Fruit fly (Drosophila melanogaster) whole organism, adult: ENCODE data around the gene ec.
A peak's percentile ranks its signal among the peaks of the same experiment; 100 is the strongest.

Source experiments
- CG11617 ChIP-seq: fragments of 200-800 bp; sonication (Bioruptor generic); optimal IDR thresholded peaks from 2 replicates; lab custom pipeline; 2017; ENCODE audit warnings: mild to moderate bottlenecking, missing biosample characterization, missing genetic modification reagents, missing genetic modification characterization
- CG12768 ChIP-seq: fragments of 200-800 bp; sonication (Bioruptor generic); optimal IDR thresholded peaks from 2 replicates; lab custom pipeline; 2017; ENCODE audit warnings: missing biosample characterization, missing genetic modification characterization, mild to moderate bottlenecking, moderate library complexity, missing genetic modification reagents
- CG1620 ChIP-seq: fragments of 200-800 bp; sonication (Bioruptor generic); optimal IDR thresholded peaks from 2 replicates; lab custom pipeline; 2016; ENCODE audit warnings: missing biosample characterization, missing genetic modification characterization
- CG33017 ChIP-seq: fragments of 200-800 bp; sonication (Bioruptor generic); optimal IDR thresholded peaks from 2 replicates; lab custom pipeline; 2018; ENCODE audit warnings: missing biosample characterization, mild to moderate bottlenecking, missing genetic modification characterization, moderate library complexity
- CG5204 ChIP-seq: fragments of 200-800 bp; sonication (Bioruptor generic); optimal IDR thresholded peaks from 2 replicates; lab custom pipeline; 2016; ENCODE audit warnings: missing biosample characterization, missing genetic modification characterization
- CG7045 ChIP-seq: fragments of 200-800 bp; sonication (Bioruptor generic); optimal IDR thresholded peaks from 2 replicates; lab custom pipeline; 2017; ENCODE audit warnings: missing biosample characterization, mild to moderate bottlenecking, missing genetic modification characterization
- CG7101 ChIP-seq: fragments of 200-800 bp; sonication (Bioruptor generic); optimal IDR thresholded peaks from 2 replicates; lab custom pipeline; 2018; ENCODE audit warnings: missing biosample characterization, mild to moderate bottlenecking, missing genetic modification characterization, moderate library complexity
- Clk ChIP-seq: fragments of 200-800 bp; sonication (Bioruptor generic); optimal IDR thresholded peaks from 2 replicates; lab custom pipeline; 2017; ENCODE audit warnings: missing biosample characterization, missing genetic modification characterization
- Crg-1 ChIP-seq: fragments of 200-800 bp; sonication (Bioruptor generic); optimal IDR thresholded peaks from 2 replicates; lab custom pipeline; 2016; ENCODE audit warnings: missing biosample characterization, missing genetic modification characterization
- Hr96 ChIP-seq: fragments of 200-800 bp; sonication (Bioruptor generic); optimal IDR thresholded peaks from 2 replicates; lab custom pipeline; 2016; ENCODE audit warnings: missing biosample characterization, missing genetic modification characterization
- Mnt ChIP-seq: fragments of 200-800 bp; sonication (Bioruptor generic); optimal IDR thresholded peaks from 2 replicates; lab custom pipeline; 2016; ENCODE audit warnings: missing biosample characterization, mild to moderate bottlenecking, missing genetic modification characterization
- bab1 ChIP-seq: fragments of 200-800 bp; sonication (Bioruptor generic); optimal IDR thresholded peaks from 3 replicates; lab custom pipeline; 2019; ENCODE audit warnings: missing biosample characterization, mild to moderate bottlenecking, missing genetic modification characterization, moderate library complexity
- cic ChIP-seq: fragments of 200-800 bp; sonication (Bioruptor generic); optimal IDR thresholded peaks from 2 replicates; lab custom pipeline; 2017; ENCODE audit warnings: missing biosample characterization, mild to moderate bottlenecking, missing genetic modification characterization, moderate library complexity
- cnc ChIP-seq, 2 experiments: fragments of >200 bp; optimal IDR thresholded peaks; 2 replicates each; lab custom pipeline; 2017
- kay ChIP-seq: fragments of 200-800 bp; sonication (Bioruptor generic); peaks from one replicate; lab custom pipeline; 2016; ENCODE audit warnings: missing biosample characterization, missing genetic modification characterization, borderline replicate concordance
- ovo ChIP-seq: fragments of 200-800 bp; sonication (Bioruptor generic); optimal IDR thresholded peaks from 2 replicates; lab custom pipeline; 2016; ENCODE audit warnings: missing biosample characterization, missing genetic modification characterization
- pad ChIP-seq: fragments of 200-800 bp; sonication (Bioruptor generic); optimal IDR thresholded peaks from 3 replicates; lab custom pipeline; 2017; ENCODE audit warnings: missing biosample characterization, missing genetic modification characterization, mild to moderate bottlenecking, moderate library complexity, missing genetic modification reagents
- tj ChIP-seq: fragments of 200-800 bp; sonication (Bioruptor generic); optimal IDR thresholded peaks from 3 replicates; lab custom pipeline; 2017; ENCODE audit warnings: missing biosample characterization, mild to moderate bottlenecking, missing genetic modification characterization, moderate library complexity
- toe ChIP-seq: fragments of 200-800 bp; sonication (Bioruptor generic); optimal IDR thresholded peaks from 2 replicates; lab custom pipeline; 2016; ENCODE audit warnings: missing biosample characterization, missing genetic modification characterization

ec gene

DNA sequence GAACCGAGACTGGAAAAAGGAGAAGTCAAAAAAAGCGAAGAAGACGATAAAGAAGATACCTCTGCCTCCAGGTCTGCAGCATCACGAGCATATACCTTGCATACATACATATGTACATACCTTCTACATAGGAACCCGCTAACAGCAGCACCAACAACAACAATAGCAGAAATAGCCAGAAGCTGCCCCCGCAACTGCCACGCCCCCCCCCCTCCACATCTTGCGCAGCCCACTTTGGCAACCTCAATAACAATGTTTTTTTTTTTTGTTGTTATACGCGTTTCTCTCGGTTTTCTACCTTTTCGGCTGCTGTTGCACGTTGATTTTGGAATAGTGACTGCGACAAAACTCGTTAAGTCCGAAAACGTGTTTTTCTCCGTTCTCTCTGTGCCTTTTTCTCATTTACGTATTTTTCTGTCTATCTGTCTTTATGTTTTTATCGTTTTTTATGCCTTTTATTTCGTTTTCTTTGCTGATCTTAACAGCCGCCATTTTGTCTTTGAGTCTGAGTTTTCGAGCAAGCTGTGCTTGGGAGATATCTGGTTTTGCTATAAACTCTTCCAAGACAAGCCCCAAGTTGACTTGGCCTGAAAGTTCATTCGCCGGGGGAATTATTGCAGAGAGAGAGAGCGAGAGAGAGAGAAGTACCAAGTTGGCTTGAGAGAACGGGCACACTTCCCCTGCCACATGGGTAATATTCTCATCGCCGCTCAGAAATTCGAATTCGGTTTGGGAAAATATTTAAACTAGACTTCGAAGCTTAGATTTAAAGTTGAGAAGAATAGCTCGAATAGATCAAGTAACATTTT, 23.7 kb downstream of the ec start:
- TF ChIP-seq pad (peak; percentile 89), CG12768 (GFP tag; lab: Kevin White, UChicago) (no peak)

- TF ChIP-seq pad (peak; percentile 88), ovo (GFP tag; lab: Kevin White, UChicago) (no peak)
Observed at dm6 chrX:3835764-3836342, 24.4 kb downstream of the ec start.

DNA sequence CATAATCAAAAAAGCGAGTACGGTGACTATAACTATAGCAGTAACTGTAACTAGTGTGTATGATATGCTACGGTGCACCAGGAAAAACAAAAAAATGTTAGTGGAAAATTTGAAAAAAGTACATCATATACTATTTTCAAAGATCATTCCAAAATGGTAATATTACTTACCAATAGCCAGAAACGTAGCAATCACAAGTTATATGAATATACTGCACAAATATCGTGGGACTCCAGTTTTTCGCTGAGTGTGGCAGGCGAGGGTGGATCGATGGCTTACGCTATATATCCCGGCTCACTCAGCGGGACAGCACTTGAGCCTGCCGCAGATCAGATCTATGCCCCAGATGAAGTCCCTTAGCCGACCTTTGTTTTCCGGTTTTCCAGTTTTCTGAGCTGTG, 26.1 kb downstream of the ec start:
- no peak for TF ChIP-seq Crg-1
- no peak for TF ChIP-seq CG5204 (GFP tag; lab: Kevin White, UChicago)
- no peak for TF ChIP-seq toe (GFP tag; lab: Kevin White, UChicago)
- TF ChIP-seq Clk (GFP tag; lab: Kevin White, UChicago): no peak
- no peak for TF ChIP-seq Mnt (GFP tag; lab: Kevin White, UChicago)
- TF ChIP-seq CG11617 (GFP tag; lab: Kevin White, UChicago): no peak
- no peak for TF ChIP-seq CG7045 (GFP tag; lab: Kevin White, UChicago)

DNA sequence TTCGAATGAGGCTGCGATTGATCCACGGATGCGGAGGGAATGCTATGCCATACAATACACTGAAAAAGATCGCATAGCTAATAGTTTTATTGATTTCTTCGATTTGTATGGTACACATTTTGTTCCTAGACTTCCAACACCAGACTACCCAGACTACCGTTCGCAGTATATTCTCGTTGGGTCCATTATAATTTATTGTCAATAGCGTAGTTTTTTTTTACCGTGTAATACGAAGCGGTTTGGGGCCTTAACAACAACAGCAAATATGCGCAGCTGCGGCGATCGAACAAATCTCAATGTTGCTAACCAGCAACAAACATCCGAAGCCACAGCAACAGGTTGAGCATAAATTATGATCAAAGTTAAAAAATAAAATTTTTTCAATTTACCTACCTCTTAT, 27.1 kb downstream of the ec start:
- no peak for TF ChIP-seq ovo (GFP tag; lab: Kevin White, UChicago)
- no peak for TF ChIP-seq Clk (GFP tag; lab: Kevin White, UChicago)
- no peak for TF ChIP-seq CG7101
- no peak for TF ChIP-seq CG5204 (GFP tag; lab: Kevin White, UChicago)
- TF ChIP-seq CG33017 (tag; lab: Kevin White, UChicago): no peak
- TF ChIP-seq kay (GFP tag; lab: Kevin White, UChicago): no peak
- TF ChIP-seq bab1 (GFP tag; lab: Kevin White, UChicago): no peak
- TF ChIP-seq tj (GFP tag; lab: Kevin White, UChicago): no peak
- no peak for TF ChIP-seq pad
- TF ChIP-seq Crg-1: no peak
- no peak for TF ChIP-seq Mnt (GFP tag; lab: Kevin White, UChicago)
- TF ChIP-seq toe (GFP tag; lab: Kevin White, UChicago): no peak
- no peak for TF ChIP-seq cnc (optimal IDR thresholded peaks at IDR 0.05; lab: Kevin White, UChicago)
- no peak for TF ChIP-seq CG11617 (GFP tag; lab: Kevin White, UChicago)
- no peak for TF ChIP-seq cic
- no peak for TF ChIP-seq Hr96 (GFP tag; lab: Kevin White, UChicago)
- TF ChIP-seq CG12768 (GFP tag; lab: Kevin White, UChicago): no peak

DNA sequence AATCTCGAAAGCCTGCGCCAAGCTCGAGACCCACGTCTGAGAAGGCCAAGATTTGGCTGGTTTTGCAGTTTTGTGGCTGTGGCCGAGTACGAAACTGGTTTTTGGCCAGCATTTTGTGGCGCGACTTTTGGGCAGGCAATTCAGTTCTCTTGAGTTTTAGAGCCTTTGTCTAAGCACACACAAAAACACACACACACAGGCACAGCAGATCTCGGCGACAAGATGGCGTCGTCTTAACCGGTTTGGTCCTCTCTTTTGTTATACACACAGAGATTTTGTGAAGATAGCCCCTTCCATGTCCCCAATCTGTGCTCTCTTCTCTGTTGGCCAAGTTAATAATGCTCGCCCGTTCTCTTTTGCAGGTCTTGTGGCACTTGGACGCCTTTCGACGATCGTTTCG, 29.5 kb downstream of the ec start:
- TF ChIP-seq Crg-1 (no peak), CG11617 (GFP tag; lab: Kevin White, UChicago) (no peak), cnc (optimal IDR thresholded peaks at IDR 0.05; lab: Kevin White, UChicago) (no peak), CG7045 (GFP tag; lab: Kevin White, UChicago) (no peak), ovo (GFP tag; lab: Kevin White, UChicago) (no peak), Clk (GFP tag; lab: Kevin White, UChicago) (no peak), cic (no peak), tj (GFP tag; lab: Kevin White, UChicago) (no peak)

DNA sequence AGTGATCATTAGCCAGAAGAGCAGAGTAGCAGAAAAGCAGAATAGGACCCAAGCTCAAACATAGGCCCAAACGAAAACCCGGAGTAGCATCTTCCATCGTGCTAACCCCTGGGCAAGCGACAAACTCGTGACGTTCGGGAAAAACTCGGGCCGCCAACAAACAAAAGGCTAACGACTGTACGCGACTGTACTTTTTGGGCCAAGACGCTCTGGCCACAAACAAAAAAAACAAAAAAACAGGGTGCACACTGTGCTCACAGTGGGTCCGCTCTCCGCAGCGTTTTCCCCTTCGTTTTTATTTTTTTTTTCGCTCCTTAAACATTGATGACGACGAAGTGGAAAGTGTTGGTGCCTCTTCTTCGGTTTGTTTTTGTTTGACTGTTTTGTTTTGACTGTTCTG, 31.4 kb downstream of the ec start:
- TF ChIP-seq toe (GFP tag; lab: Kevin White, UChicago) (no peak), CG7101 (no peak), cnc (optimal IDR thresholded peaks at IDR 0.05; lab: Kevin White, UChicago) (no peak), tj (GFP tag; lab: Kevin White, UChicago) (no peak), CG7045 (GFP tag; lab: Kevin White, UChicago) (no peak), Clk (GFP tag; lab: Kevin White, UChicago) (no peak), Mnt (GFP tag; lab: Kevin White, UChicago) (no peak), Hr96 (GFP tag; lab: Kevin White, UChicago) (no peak), CG1620 (no peak), CG12768 (GFP tag; lab: Kevin White, UChicago) (no peak), bab1 (GFP tag; lab: Kevin White, UChicago) (no peak), ovo (GFP tag; lab: Kevin White, UChicago) (no peak), CG11617 (GFP tag; lab: Kevin White, UChicago) (no peak), CG33017 (tag; lab: Kevin White, UChicago) (no peak)

DNA sequence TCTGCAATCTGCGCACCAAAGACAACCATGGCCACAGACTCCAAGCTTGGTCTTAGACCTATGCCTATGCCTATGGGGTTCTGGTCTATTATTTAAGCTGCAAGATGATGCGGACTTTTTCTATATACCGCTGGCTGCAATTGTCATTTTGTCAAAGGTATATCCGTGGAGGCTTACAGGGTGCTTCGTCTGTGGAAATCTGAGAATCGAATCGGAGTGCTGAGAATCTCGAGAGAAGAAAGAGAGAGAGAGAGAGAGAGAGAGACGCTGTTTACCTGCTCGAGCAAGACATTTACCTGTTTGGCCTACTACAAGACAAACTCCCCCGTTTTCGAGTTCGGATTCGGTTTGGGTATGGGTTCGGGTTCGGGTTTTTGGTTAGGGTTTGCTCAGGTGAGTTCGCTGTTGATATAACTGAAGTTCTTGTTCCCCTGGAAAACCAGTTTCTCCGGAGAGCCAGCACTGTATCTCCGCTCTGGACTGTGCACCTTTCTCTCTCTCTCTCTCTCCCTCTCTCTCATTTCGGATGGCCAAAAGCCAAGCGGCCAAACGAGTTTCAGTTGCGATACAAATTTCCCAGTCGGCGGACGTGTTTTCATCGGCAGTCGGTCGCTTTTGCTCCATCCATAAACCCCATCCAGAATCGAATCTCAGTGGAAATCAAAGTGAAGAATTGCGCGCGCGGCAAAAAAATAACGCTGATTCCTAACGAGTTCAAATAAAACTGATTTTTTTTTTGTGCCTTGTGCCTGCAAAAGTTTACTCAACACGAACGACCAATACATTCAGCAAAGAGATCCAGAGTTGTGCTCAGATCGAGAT, 34.1 kb downstream of the ec start:
- peak; percentile 65 for TF ChIP-seq tj (GFP tag; lab: Kevin White, UChicago)
- no peak for TF ChIP-seq Clk (GFP tag; lab: Kevin White, UChicago)
- peak; percentile 51 for TF ChIP-seq pad
